Worm (Caenorhabditis elegans) whole organism, L1 larva: ENCODE results near the gene mup-2.
A peak's percentile ranks its signal among the peaks of the same experiment; 100 is the strongest.

Experiments
- C16A3.4 ChIP-seq: fragments of 150-350 bp; optimal IDR thresholded peaks from 2 replicates; lab custom pipeline; 2014; ENCODE audit warnings: missing biosample characterization, missing genetic modification characterization
- F16B12.6 ChIP-seq: fragments of 150-350 bp; optimal IDR thresholded peaks from 2 replicates; lab custom pipeline; 2014; ENCODE audit warnings: missing biosample characterization, missing genetic modification characterization
- Y116A8C.19 ChIP-seq: sonication (generic microtip); optimal IDR thresholded peaks from 2 replicates; lab custom pipeline; 2016; ENCODE audit warnings: missing compliant biosample characterization, missing genetic modification characterization, borderline replicate concordance
- alr-1 ChIP-seq: fragments of 200-800 bp; sonication (Bioruptor generic); optimal IDR thresholded peaks from 2 replicates; lab custom pipeline; 2018; ENCODE audit warnings: borderline replicate concordance, mild to moderate bottlenecking, missing genetic modification characterization, missing compliant biosample characterization
- ama-1 ChIP-seq: fragments of 150-350 bp; optimal IDR thresholded peaks from 2 replicates; lab custom pipeline; 2014
- ceh-88 ChIP-seq: fragments of 200-800 bp; sonication (Bioruptor generic); IDR thresholded peaks from 2 replicates; pipeline ENCODE4 v1.3.6; 2022; ENCODE audit warnings: missing genetic modification characterization, missing compliant biosample characterization
- dsc-1 ChIP-seq: sonication (generic microtip); optimal IDR thresholded peaks from 2 replicates; lab custom pipeline; 2016; ENCODE audit warnings: mild to moderate bottlenecking, missing genetic modification characterization, missing compliant biosample characterization
- efl-1 ChIP-seq, 4 experiments: fragments of 150-350 bp; optimal IDR thresholded peaks in 3 of 4; peaks in 1 of 4; 1 replicate in 1 of 4; 2 replicates in 3 of 4; lab custom pipeline; 2014; ENCODE audit warnings: missing biosample characterization in 2 of 4, missing genetic modification characterization in 2 of 4, missing genetic modification reagents in 2 of 4
- egl-27 ChIP-seq, 2 experiments: fragments of 150-350 bp in 1 of 2; sonication (generic microtip); optimal IDR thresholded peaks; 3 replicates each; lab custom pipeline; 2017 to 2018; ENCODE audit warnings: missing biosample characterization in 2 of 2, missing genetic modification characterization in 2 of 2, missing genetic modification reagents in 2 of 2
- elt-3 ChIP-seq, 6 experiments: fragments of 150-350 bp in 1 of 6; sonication (generic microtip); optimal IDR thresholded peaks; 2 replicates each; lab custom pipeline; 2017 to 2018; ENCODE audit warnings: missing biosample characterization in 6 of 6, missing genetic modification characterization in 6 of 6, inconsistent platforms in 1 of 6
- fkh-10 ChIP-seq: sonication (generic microtip); optimal IDR thresholded peaks from 2 replicates; lab custom pipeline; 2017; ENCODE audit warnings: missing biosample characterization, missing genetic modification reagents, missing genetic modification characterization
- fkh-8 ChIP-seq: sonication (generic microtip); optimal IDR thresholded peaks from 2 replicates; lab custom pipeline; 2016; ENCODE audit warnings: mild to moderate bottlenecking, missing genetic modification characterization, missing compliant biosample characterization
- fos-1 ChIP-seq: fragments of 150-350 bp; optimal IDR thresholded peaks from 2 replicates; lab custom pipeline; 2014; ENCODE audit warnings: missing biosample characterization, missing genetic modification characterization
- grh-1 ChIP-seq: fragments of 200-800 bp; sonication (Bioruptor generic); IDR thresholded peaks from 2 replicates; pipeline ENCODE4 v1.3.6; 2022; ENCODE audit warnings: missing genetic modification reagents, missing genetic modification characterization, missing compliant biosample characterization
- hlh-17 ChIP-seq: fragments of 200-800 bp; sonication (Bioruptor generic); optimal IDR thresholded peaks from 2 replicates; lab custom pipeline; 2018; ENCODE audit warnings: missing genetic modification characterization, mild to moderate bottlenecking, missing compliant biosample characterization, moderate library complexity, borderline replicate concordance
- jun-1 ChIP-seq: fragments of 150-350 bp; optimal IDR thresholded peaks from 2 replicates; lab custom pipeline; 2014; ENCODE audit warnings: missing biosample characterization, missing genetic modification reagents, missing genetic modification characterization
- lin-15B ChIP-seq: fragments of 150-350 bp; sonication (generic microtip); optimal IDR thresholded peaks from 3 replicates; lab custom pipeline; 2014; ENCODE audit warnings: missing biosample characterization, missing genetic modification characterization
- lin-39 ChIP-seq: fragments of 150-350 bp; optimal IDR thresholded peaks from 2 replicates; lab custom pipeline; 2014; ENCODE audit warnings: missing biosample characterization, missing genetic modification reagents, missing genetic modification characterization
- lir-3 ChIP-seq: sonication (generic microtip); optimal IDR thresholded peaks from 2 replicates; lab custom pipeline; 2016; ENCODE audit warnings: mild to moderate bottlenecking, missing genetic modification characterization, moderate library complexity, missing compliant biosample characterization; ENCODE audit not compliant: poor library complexity
- lsy-2 ChIP-seq, 2 experiments: fragments of 150-350 bp; optimal IDR thresholded peaks; 2 replicates each; lab custom pipeline; 2014; ENCODE audit warnings: missing biosample characterization in 2 of 2, missing genetic modification characterization in 2 of 2
- mab-9 ChIP-seq: fragments of 200-800 bp; sonication (Bioruptor generic); IDR thresholded peaks from 2 replicates; pipeline ENCODE4 v1.3.6; 2022; ENCODE audit warnings: missing genetic modification reagents, missing genetic modification characterization, missing compliant biosample characterization
- mef-2 ChIP-seq: fragments of 150-350 bp; optimal IDR thresholded peaks from 2 replicates; lab custom pipeline; 2014; ENCODE audit warnings: missing biosample characterization, missing genetic modification characterization
- nhr-12 ChIP-seq: sonication (generic microtip); optimal IDR thresholded peaks from 2 replicates; lab custom pipeline; 2017; ENCODE audit warnings: missing biosample characterization, missing genetic modification characterization
- nhr-20 ChIP-seq: sonication (generic microtip); optimal IDR thresholded peaks from 2 replicates; lab custom pipeline; 2016; ENCODE audit warnings: mild to moderate bottlenecking, missing genetic modification characterization, missing compliant biosample characterization
- nhr-237 ChIP-seq: fragments of 150-350 bp; optimal IDR thresholded peaks from 2 replicates; lab custom pipeline; 2014; ENCODE audit warnings: missing biosample characterization, missing genetic modification characterization
- nhr-47 ChIP-seq: sonication (generic microtip); optimal IDR thresholded peaks from 2 replicates; lab custom pipeline; 2016; ENCODE audit warnings: mild to moderate bottlenecking, missing genetic modification characterization, moderate library complexity, missing compliant biosample characterization
- nhr-71 ChIP-seq: sonication (generic microtip); optimal IDR thresholded peaks from 2 replicates; lab custom pipeline; 2016; ENCODE audit warnings: mild to moderate bottlenecking, missing genetic modification characterization, moderate library complexity, missing compliant biosample characterization
- nhr-76 ChIP-seq: sonication (generic microtip); optimal IDR thresholded peaks from 2 replicates; lab custom pipeline; 2017; ENCODE audit warnings: missing biosample characterization, missing genetic modification characterization
- nhr-84 ChIP-seq: sonication (generic microtip); optimal IDR thresholded peaks from 2 replicates; lab custom pipeline; 2017; ENCODE audit warnings: missing biosample characterization, missing genetic modification characterization
- nhr-85 ChIP-seq: sonication (generic microtip); peaks from one replicate; lab custom pipeline; 2016; ENCODE audit warnings: missing genetic modification characterization, inconsistent platforms, missing compliant biosample characterization
- nhr-90 ChIP-seq: sonication (generic microtip); optimal IDR thresholded peaks from 2 replicates; lab custom pipeline; 2016; ENCODE audit warnings: mild to moderate bottlenecking, missing genetic modification characterization, missing compliant biosample characterization; ENCODE audit not compliant: poor library complexity
- snpc-4 ChIP-seq: fragments of 150-350 bp; optimal IDR thresholded peaks from 2 replicates; lab custom pipeline; 2014; ENCODE audit warnings: missing biosample characterization, missing genetic modification characterization
- sox-4 ChIP-seq: sonication (generic microtip); optimal IDR thresholded peaks from 2 replicates; lab custom pipeline; 2016; ENCODE audit warnings: missing genetic modification characterization, missing compliant biosample characterization
- sptf-1 ChIP-seq: fragments of 150-350 bp; optimal IDR thresholded peaks from 2 replicates; lab custom pipeline; 2014; ENCODE audit warnings: missing biosample characterization, missing genetic modification characterization
- sup-37 ChIP-seq: fragments of 200-800 bp; sonication (Bioruptor generic); optimal IDR thresholded peaks from 2 replicates; lab custom pipeline; 2018; ENCODE audit warnings: mild to moderate bottlenecking, missing genetic modification characterization, missing compliant biosample characterization
- tbx-2 ChIP-seq: sonication (generic microtip); optimal IDR thresholded peaks from 2 replicates; lab custom pipeline; 2016; ENCODE audit warnings: missing genetic modification characterization, missing compliant biosample characterization
- tlp-1 ChIP-seq: fragments of 150-350 bp; optimal IDR thresholded peaks from 2 replicates; lab custom pipeline; 2014; ENCODE audit warnings: missing biosample characterization, missing genetic modification characterization
- unc-30 ChIP-seq: sonication (generic microtip); optimal IDR thresholded peaks from 2 replicates; lab custom pipeline; 2017; ENCODE audit warnings: missing biosample characterization, missing genetic modification characterization
- unc-62 ChIP-seq: fragments of 150-350 bp; optimal IDR thresholded peaks from 2 replicates; lab custom pipeline; 2014; ENCODE audit warnings: missing biosample characterization, missing genetic modification reagents, missing genetic modification characterization
- unc-98 ChIP-seq: fragments of 200-800 bp; sonication (Bioruptor generic); IDR thresholded peaks from 2 replicates; pipeline ENCODE4 v1.3.6; 2022; ENCODE audit warnings: missing genetic modification characterization, missing compliant biosample characterization
- vab-15 ChIP-seq: sonication (generic microtip); optimal IDR thresholded peaks from 2 replicates; lab custom pipeline; 2017; ENCODE audit warnings: missing genotype, mild to moderate bottlenecking, missing genetic modification characterization, missing compliant biosample characterization
- xbp-1 ChIP-seq: sonication (generic microtip); optimal IDR thresholded peaks from 2 replicates; lab custom pipeline; 2016; ENCODE audit warnings: missing genetic modification characterization, missing compliant biosample characterization
- zip-4 ChIP-seq: fragments of 200-800 bp; sonication (Bioruptor generic); optimal IDR thresholded peaks from 2 replicates; lab custom pipeline; 2018; ENCODE audit warnings: mild to moderate bottlenecking, missing genetic modification characterization, moderate library complexity, missing compliant biosample characterization
- ztf-4 ChIP-seq: fragments of 150-350 bp; optimal IDR thresholded peaks from 2 replicates; lab custom pipeline; 2014; ENCODE audit warnings: missing biosample characterization, missing genetic modification characterization

Gene mup-2

DNA sequence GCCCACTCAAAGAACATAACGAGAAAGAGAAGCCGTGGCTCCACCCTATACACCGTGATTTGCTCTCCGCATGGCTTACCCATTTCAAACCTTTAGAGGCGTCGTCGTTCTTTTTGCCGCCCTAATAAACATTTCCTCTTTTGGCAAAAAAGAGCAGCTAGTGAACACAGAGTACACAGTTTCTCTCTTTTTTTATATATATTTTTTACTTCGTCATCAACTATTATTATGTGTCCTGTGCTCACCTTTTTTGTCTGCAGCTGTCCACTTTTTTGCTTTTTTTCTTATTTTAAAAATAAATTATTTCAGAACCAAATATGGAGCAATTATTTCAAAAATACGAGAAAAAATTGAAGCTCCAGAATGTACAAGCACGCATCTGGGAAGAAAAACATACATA lies 40.3 kb downstream of the mup-2 start, which contains the start of gene C03B1.2:
Gene C03B1.2, plus strand, starts transcription at position 301 of the 400 bp plus-strand sequence.
- TF ChIP-seq nhr-237 (tag; lab: Kevin White, UChicago) (no peak), nhr-90 (tag; lab: Kevin White, UChicago) (no peak), jun-1 (no peak), C16A3.4 (tag; lab: Kevin White, UChicago) (no peak), sptf-1 (tag; lab: Kevin White, UChicago) (no peak), tlp-1 (no peak), nhr-20 (tag; lab: Kevin White, UChicago) (no peak)

DNA sequence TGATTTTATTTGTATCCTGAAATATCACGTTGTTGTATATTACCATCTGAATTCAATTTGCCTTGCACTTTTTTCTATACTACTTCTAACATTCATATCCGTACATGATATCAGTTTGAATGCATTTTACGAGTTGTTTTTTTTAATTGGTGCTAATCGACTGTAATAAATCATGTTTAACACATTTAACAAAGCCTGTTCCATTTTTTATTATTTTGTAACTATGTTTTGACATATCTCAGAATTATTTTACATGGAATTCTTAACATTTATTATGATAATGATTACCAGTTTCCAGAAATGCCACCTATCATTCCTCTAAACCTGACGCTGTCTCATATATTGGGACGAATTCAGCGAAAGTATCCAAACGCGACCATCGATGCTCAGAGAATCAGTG lies 44.3 kb downstream of the mup-2 start, which contains the start of gene C03B1.3:
Gene C03B1.3, plus strand, starts transcription at position 301 of the 400 bp plus-strand sequence.
- TF ChIP-seq elt-3 (tag; optimal IDR thresholded peaks at IDR 0.05; lab: Kevin White, UChicago) (no peak), F16B12.6 (tag; lab: Kevin White, UChicago) (no peak), nhr-84 (tag; lab: Kevin White, UChicago) (no peak), egl-27 (tag; optimal IDR thresholded peaks at IDR 0.05; lab: Kevin White, UChicago) (no peak), ztf-4 (no peak), unc-62 (no peak), nhr-237 (tag; lab: Kevin White, UChicago) (no peak), tbx-2 (tag; lab: Kevin White, UChicago) (no peak), lin-39 (tag; lab: Kevin White, UChicago) (no peak), lin-15B (no peak), C16A3.4 (tag; lab: Kevin White, UChicago) (no peak), dsc-1 (tag; lab: Kevin White, UChicago) (no peak), lir-3 (no peak), nhr-47 (tag; lab: Kevin White, UChicago) (no peak), Y116A8C.19 (no peak), ama-1 (lab: Kevin White, UChicago) (no peak), vab-15 (tag; lab: Kevin White, UChicago) (no peak)

DNA sequence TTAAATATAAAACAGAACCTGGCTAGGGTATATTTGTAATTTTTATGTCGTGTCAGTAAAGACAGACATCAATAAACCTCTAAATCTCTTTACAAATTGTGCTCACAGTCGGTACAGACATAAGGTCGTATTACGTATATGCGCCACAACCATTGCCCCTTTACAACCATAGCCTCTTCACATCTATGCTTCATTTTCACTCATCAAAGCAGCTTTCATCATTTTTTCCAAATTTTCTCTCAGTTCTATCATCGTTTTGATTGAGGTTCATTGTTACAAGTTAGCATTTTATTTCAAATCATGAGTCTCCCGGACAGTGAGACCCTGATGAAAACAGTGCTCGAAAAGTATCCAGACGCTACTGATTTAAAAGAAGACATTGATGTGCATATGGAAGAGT lies 45.8 kb downstream of the mup-2 start, which contains the start of gene C03B1.4:
Gene C03B1.4, plus strand, starts transcription at position 301 of the 400 bp plus-strand sequence.
- TF ChIP-seq mab-9 (GFP tag; lab: Robert Waterston, UW), result no peak
- TF ChIP-seq F16B12.6 (tag; lab: Kevin White, UChicago), result no peak
- TF ChIP-seq lsy-2 (tag; optimal IDR thresholded peaks at IDR 0.05; lab: Kevin White, UChicago), result no peak
- no peak for TF ChIP-seq sox-4 (tag; lab: Kevin White, UChicago)
- no peak for TF ChIP-seq efl-1 (optimal IDR thresholded peaks at IDR 0.05; lab: Kevin White, UChicago)
- TF ChIP-seq efl-1 (GFP tag; optimal IDR thresholded peaks at IDR 0.05 in 1 of 2; lab: Kevin White, UChicago), result peak in 1 of 2 experiments; percentile 29

ce11 chrX:6360658-6361057 lies 49.4 kb downstream of the mup-2 start, which contains the start of gene C03B1.14:
Gene C03B1.14 (minus strand): TSS chrX:6360758.
- TF ChIP-seq ceh-88 (GFP tag; lab: Robert Waterston, UW) (no peak), unc-98 (GFP tag; lab: Robert Waterston, UW) (no peak), fkh-10 (GFP tag; lab: Kevin White, UChicago) (no peak), nhr-12 (tag; lab: Kevin White, UChicago) (no peak), sup-37 (no peak)
- TF ChIP-seq, all 84 proteins: peak for 0

DNA sequence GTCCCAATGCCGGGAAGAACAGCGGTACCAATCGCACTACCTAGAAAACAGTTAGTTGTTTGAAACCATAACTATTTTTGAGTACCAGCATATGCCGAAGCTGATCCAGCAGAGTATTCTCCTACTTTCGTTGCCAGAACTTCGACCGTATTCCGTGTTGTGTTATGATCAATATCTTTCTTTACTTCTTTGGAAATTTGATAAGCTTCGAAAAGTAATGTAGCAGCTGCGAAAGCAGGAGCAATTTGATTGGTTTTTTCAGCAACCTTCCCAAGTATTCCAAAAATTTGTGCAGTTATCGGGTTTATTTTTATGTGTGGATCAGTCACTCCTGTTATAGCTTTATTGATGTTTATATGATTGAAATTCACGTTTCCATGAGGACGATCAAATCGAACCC lies 50.0 kb downstream of the mup-2 start:
- TF ChIP-seq nhr-85 (tag; lab: Kevin White, UChicago), result no peak
- no peak for TF ChIP-seq fkh-8 (tag; lab: Kevin White, UChicago)
- TF ChIP-seq alr-1 (tag; lab: Kevin White, UChicago), result no peak
- no peak for TF ChIP-seq xbp-1
- no peak for TF ChIP-seq Y116A8C.19
- TF ChIP-seq dsc-1 (tag; lab: Kevin White, UChicago), result no peak
- TF ChIP-seq unc-30 (tag; lab: Kevin White, UChicago), result no peak
- TF ChIP-seq hlh-17 (GFP tag; lab: Kevin White, UChicago), result no peak
- no peak for TF ChIP-seq ama-1 (lab: Kevin White, UChicago)
- no peak for TF ChIP-seq mef-2 (tag; lab: Kevin White, UChicago)
- no peak for TF ChIP-seq fkh-10 (GFP tag; lab: Kevin White, UChicago)
- TF ChIP-seq nhr-71 (tag; lab: Kevin White, UChicago), result no peak
- TF ChIP-seq mab-9 (GFP tag; lab: Robert Waterston, UW), result no peak
- no peak for TF ChIP-seq snpc-4 (tag; lab: Kevin White, UChicago)
- no peak for TF ChIP-seq grh-1
- TF ChIP-seq fos-1 (tag; lab: Kevin White, UChicago), result no peak
- no peak for TF ChIP-seq nhr-90 (tag; lab: Kevin White, UChicago)
- no peak for TF ChIP-seq tbx-2 (tag; lab: Kevin White, UChicago)
- TF ChIP-seq nhr-76 (tag; lab: Kevin White, UChicago), result no peak
- TF ChIP-seq zip-4 (GFP tag; lab: Kevin White, UChicago), result no peak
- TF ChIP-seq, all 84 proteins: peak for 0
